Fruit fly (Drosophila melanogaster) ovary, adult (tissue): ENCODE results near the gene Cpr73D.

Experiments used
- CG17801 ChIP-seq: fragments of 200-800 bp; optimal IDR thresholded peaks from 2 replicates; lab custom pipeline; 2019; ENCODE audit warnings: missing biosample characterization, mild to moderate bottlenecking, missing genetic modification characterization, moderate library complexity; ENCODE audit not compliant: partially characterized antibody

Cpr73D gene

DNA sequence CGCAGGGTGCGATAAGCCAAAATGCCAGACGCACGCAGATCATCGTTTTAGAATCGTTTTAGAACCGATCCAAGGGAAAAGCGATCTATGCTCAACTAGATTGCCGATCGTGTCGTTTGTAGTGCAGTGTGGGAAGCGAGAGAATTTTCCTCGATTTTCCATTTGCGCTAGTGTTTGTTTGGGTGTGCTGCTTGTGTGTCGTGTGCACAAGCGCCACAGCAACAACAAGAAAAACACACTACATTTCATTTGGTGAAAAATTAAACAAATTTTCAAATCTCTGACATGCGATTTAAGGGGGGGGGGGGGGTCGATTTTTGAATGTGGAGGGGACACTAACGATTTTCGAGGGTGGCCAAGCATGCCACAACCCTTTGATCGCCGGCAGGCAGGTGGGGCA is 47.0 kb downstream of the Cpr73D start:
- no peak for TF ChIP-seq CG17801 (GFP tag; lab: Kevin White, UChicago)

- no peak for TF ChIP-seq CG17801 (GFP tag; lab: Kevin White, UChicago)
Observed at dm6 chr3L:16896408-16896807, 61.1 kb downstream of the Cpr73D start.

DNA sequence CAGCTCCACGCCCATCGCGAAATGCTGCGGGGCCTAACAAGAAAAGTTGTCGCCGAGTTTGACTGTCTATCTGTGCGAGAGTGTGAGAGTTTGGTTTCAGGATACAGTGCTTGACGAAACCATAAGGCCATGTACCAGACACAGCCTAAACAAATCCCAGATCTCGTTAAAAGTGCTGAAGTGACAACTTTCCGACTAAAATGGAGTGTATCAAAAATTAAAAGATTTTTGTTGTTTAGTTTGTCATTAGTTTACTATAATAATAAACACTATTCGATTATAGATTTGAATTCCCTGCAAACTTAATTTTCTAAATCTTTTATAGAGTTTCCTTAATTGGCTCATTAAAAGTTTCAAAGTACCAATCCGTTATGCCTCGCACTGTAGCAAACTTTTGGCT is 63.8 kb downstream of the Cpr73D start:
- TF ChIP-seq CG17801 (GFP tag; lab: Kevin White, UChicago): no peak

DNA sequence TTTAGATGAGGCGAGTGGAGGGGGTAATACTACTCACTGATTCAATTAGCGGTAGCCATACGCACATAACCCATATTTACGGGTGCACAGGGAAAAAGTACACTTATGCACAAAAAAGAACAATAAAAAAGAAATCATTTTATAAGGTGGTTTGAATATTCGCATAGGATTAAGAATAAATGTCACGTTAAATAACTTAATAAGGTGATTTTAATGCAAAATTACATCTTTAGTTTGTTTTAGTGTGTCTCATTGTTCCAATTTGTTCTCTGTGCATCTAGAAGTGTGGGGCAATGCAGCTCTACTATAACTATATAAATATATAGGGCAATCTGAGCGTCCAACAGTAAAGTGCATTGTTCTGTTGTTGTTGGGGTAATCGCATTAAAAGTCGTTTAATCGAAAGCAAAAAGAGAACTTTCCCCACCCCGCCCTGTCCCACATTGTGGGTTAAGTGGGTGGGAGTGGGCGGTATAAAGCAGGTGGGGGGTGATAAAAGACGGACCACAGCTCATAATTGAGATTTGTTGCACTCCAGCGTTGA is 64.7 kb downstream of the Cpr73D start:
- no peak for TF ChIP-seq CG17801 (GFP tag; lab: Kevin White, UChicago)

dm6 chr3L:16891914-16892313 is 65.6 kb downstream of the Cpr73D start:
- no peak for TF ChIP-seq CG17801 (GFP tag; lab: Kevin White, UChicago)

dm6 chr3L:16890650-16891336 is 66.7 kb downstream of the Cpr73D start:
- peak; percentile 74 for TF ChIP-seq CG17801 (GFP tag; lab: Kevin White, UChicago)

DNA sequence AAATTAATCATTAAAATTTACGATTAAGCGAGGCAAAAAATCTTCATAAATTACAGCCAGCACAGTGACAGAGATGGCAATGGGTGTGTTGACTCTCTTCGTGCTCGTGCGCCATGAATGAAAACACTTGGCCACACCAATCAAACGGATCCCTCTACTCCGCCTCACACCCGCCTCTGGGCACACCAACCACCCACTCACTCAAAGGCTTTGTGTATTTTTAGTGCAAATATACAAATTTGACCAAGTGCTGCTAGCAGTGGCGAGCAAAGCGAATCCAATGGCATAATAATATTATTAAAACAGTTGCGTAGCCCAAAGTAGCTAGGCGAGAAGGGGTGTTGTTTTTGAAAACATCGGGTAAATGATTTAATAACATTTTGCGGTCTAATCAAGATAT is 67.9 kb downstream of the Cpr73D start:
- no peak for TF ChIP-seq CG17801 (GFP tag; lab: Kevin White, UChicago)
